Worm (Caenorhabditis elegans): ENCODE data around the gene ttr-34.

- no peak for TF ChIP-seq nhr-76 (tag; optimal IDR thresholded peaks at IDR 0.05)
- TF ChIP-seq Y48G9A.11 (GFP tag; IDR thresholded peaks at IDR 0.05): no peak
- no peak for TF ChIP-seq unc-62 (GFP tag; optimal IDR thresholded peaks at IDR 0.05 in 1 of 2)
- TF ChIP-seq unc-62 (tag; optimal IDR thresholded peaks at IDR 0.05): no peak
- TF ChIP-seq D1046.2 (GFP tag; IDR thresholded peaks at IDR 0.05): no peak
- TF ChIP-seq snpc-4 (tag; optimal IDR thresholded peaks at IDR 0.05): no peak
- no peak for TF ChIP-seq ceh-62 (tag; optimal IDR thresholded peaks at IDR 0.05)
- no peak for TF ChIP-seq sdz-12 (GFP tag; optimal IDR thresholded peaks at IDR 0.05)
- no peak for TF ChIP-seq lin-15B (tag; optimal IDR thresholded peaks at IDR 0.05)
- no peak for TF ChIP-seq lin-29 (GFP tag; IDR thresholded peaks at IDR 0.05)
Observed at ce11 chrX:13119900-13120299, 19.7 kb upstream of the ttr-34 start.

All from whole organism, L4 larva.